Worm (Caenorhabditis elegans) whole organism, late embryonic: ENCODE measurements around the gene ZC196.9.

Source experiments
- ceh-19 ChIP-seq: fragments of 200-800 bp; sonication (Bioruptor generic); optimal IDR thresholded peaks from 2 replicates; lab custom pipeline; 2018; ENCODE audit warnings: mild to moderate bottlenecking, missing genetic modification characterization, missing compliant biosample characterization
- hlh-8 ChIP-seq: sonication (generic microtip); optimal IDR thresholded peaks from 2 replicates; lab custom pipeline; 2016; ENCODE audit warnings: missing genotype, missing genetic modification characterization, missing compliant biosample characterization
- lin-11 ChIP-seq: fragments of 200-800 bp; sonication (Bioruptor generic); optimal IDR thresholded peaks from 2 replicates; lab custom pipeline; 2018; ENCODE audit warnings: mild to moderate bottlenecking, missing genetic modification characterization, missing compliant biosample characterization

DNA sequence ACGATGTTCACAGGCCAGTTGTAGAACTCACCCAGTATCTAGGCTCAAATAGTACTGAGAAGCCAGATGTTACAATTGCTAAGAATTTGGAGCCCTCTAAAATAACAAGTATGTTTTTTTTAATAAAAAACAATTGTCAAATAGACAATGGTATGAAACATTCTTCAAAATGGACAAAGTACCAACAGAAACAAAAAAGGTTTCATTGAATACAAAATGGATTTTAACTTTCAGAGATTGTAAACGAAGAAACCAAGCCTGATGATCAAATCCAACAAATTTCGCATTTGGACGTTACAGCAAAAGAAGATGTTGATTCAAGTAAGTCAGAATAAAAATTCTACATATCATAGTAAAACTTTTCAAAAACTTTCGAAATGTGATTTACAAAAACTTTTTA, at the start of gene ZC196.9:
- TF ChIP-seq ceh-19 (GFP tag; lab: Kevin White, UChicago) (no peak), hlh-8 (tag; lab: Kevin White, UChicago) (no peak), lin-11 (tag; lab: Kevin White, UChicago) (no peak)
